Fruit fly (Drosophila melanogaster) whole organism: ENCODE data around the gene CG9547.

ENCODE experiments used
- CG8478 ChIP-seq: fragments of >200 bp; optimal IDR thresholded peaks from 2 replicates; lab custom pipeline; 2018; ENCODE audit warnings: inconsistent platforms
- Dll ChIP-seq: fragments of >200 bp; optimal IDR thresholded peaks from 2 replicates; lab custom pipeline; 2017
- EcR ChIP-seq, 2 experiments: fragments of >200 bp; optimal IDR thresholded peaks; 2 replicates each; lab custom pipeline; 2017; ENCODE audit warnings: missing biosample characterization in 2 of 2, missing genetic modification characterization in 2 of 2, missing genetic modification reagents in 2 of 2
- pan ChIP-seq: fragments of >200 bp; optimal IDR thresholded peaks from 2 replicates; lab custom pipeline; 2017
- psq ChIP-seq: fragments of >200 bp; optimal IDR thresholded peaks from 2 replicates; lab custom pipeline; 2017
- usp ChIP-seq: fragments of >200 bp; optimal IDR thresholded peaks from 2 replicates; lab custom pipeline; 2017; ENCODE audit warnings: missing biosample characterization, missing genetic modification characterization, mixed read lengths

Gene CG9547

DNA sequence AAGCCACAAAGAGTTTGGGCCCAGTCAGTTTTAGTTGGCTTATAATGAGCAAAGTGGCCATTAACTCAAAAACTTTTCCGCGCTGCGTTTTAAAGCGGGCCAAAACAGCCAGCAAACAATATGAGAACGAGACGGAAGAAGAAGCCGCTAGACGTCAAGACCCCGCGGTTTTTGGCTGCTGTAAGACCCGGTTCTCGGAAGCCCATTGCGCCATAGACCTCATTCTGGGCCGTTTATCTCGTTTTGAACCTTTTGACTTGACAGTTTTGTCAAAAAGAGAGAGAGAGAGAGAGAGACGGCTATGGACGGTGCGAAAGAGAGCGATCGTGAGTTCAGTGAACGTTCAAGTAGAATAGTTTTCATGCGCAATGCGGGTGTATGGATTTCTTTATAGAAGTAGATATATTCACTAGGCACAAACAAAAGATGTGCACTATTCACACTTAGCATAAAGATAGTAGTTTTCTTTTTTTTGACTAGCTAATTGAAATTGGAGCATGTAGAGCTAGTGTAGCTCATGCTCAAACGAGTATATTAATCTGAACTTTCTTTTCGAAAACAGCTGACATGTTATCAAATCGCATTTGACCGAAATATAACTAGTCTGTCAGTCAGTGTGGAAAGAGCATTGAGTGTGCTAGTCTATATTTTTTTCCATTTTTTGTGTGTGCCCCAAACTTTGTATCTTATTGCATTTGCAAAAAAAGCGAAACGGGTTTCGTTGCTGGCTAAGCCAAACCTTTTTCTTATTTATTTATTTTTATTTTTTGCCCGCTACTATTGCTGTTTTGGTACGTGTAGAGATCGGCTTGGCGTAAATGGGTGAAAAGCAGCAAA, 8.8 kb upstream of the CG9547 start:
- no peak for TF ChIP-seq usp (GFP tag; lab: Kevin White, UChicago)
- no peak for TF ChIP-seq Dll
- TF ChIP-seq CG8478 (lab: Kevin White, UChicago) = no peak
- TF ChIP-seq pan = no peak

DNA sequence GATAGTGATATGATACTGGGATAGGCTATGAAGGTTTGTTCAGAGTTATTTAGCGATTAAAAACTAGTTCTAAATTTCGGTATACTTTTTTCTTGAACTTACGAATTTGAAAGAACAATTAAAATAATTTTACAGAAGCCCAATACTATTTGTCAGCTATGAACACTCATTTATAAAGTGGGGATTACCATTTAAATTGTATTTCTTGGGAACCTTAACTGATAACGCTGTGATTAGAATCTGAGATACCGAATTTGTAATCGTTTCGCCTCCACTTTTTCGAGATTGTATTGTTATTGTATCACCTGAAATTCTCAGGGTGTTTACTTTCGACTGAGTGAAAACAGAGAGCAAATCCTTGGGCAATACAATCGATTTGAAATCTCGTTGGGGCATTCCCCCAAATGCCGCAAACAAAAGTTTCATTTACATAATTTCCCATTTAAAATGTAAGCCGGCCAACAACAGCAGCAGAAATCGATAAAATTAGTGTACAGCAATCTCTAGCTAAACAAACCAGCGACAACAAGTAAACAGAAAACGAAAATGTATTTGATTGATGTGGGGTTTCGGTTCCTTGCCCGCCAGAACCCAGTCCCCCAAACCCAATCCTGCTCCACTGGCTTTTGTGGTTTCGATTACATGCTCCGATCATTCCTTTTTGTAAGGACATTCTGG, 6.5 kb upstream of the CG9547 start:
- TF ChIP-seq EcR (GFP tag; optimal IDR thresholded peaks at IDR 0.05; lab: Kevin White, UChicago) (no peak), usp (GFP tag; lab: Kevin White, UChicago) (no peak), psq (lab: Kevin White, UChicago) (no peak), pan (no peak), Dll (no peak), CG8478 (lab: Kevin White, UChicago) (no peak)

DNA sequence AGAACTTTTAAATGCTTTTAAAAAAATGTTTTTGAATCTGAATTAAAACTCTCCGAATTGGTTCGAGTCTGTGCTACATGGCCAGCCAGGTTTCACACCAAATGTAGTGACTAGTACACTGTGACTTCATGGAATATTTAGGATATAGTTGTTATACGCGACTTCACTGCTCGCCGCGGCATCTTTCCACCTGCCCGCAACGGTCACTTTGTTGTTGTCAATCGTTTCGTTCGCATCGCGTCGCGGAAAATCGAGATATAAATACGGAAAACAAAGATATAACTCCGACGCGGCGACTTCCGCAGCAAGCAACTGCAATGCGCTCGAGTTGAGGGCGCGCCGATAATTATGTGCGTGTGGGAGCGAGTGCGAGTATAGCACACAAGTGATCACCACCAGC, 4.1 kb upstream of the CG9547 start, which contains the start of gene CG31637:
CG31637 (plus strand) TSS at position 200 of the 400 bp plus-strand sequence.
- no peak for TF ChIP-seq EcR (GFP tag; optimal IDR thresholded peaks at IDR 0.05; lab: Kevin White, UChicago)
- TF ChIP-seq Dll = no peak
- TF ChIP-seq pan = no peak
- no peak for TF ChIP-seq psq (lab: Kevin White, UChicago)
- no peak for TF ChIP-seq CG8478 (lab: Kevin White, UChicago)
- no peak for TF ChIP-seq usp (GFP tag; lab: Kevin White, UChicago)

DNA sequence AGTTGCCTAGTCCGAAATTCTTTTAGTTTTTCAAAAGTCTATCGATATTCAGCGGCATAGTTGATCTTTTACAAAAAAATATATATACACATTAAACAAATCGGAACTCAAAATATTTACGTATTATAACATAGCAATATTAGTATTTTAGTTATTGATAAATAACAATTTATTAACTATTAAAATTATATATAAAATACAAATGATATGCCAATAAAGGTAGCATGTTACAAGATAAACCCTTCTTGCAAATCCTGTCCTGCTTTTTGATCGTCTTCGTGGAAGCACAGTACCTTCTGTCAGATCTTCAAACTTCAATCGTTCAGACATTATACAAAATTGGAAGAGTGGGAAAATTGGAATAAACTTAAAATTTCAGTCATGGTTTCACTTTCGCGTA, 2.4 kb upstream of the CG9547 start, which contains the start of gene CG9550:
CG9550 (plus strand) TSS at position 301 of the 400 bp plus-strand sequence.
- no peak for TF ChIP-seq psq (lab: Kevin White, UChicago)
- TF ChIP-seq Dll = no peak
- no peak for TF ChIP-seq EcR (GFP tag; optimal IDR thresholded peaks at IDR 0.05; lab: Kevin White, UChicago)
- no peak for TF ChIP-seq CG8478 (lab: Kevin White, UChicago)
- no peak for TF ChIP-seq pan
- TF ChIP-seq usp (GFP tag; lab: Kevin White, UChicago) = no peak

DNA sequence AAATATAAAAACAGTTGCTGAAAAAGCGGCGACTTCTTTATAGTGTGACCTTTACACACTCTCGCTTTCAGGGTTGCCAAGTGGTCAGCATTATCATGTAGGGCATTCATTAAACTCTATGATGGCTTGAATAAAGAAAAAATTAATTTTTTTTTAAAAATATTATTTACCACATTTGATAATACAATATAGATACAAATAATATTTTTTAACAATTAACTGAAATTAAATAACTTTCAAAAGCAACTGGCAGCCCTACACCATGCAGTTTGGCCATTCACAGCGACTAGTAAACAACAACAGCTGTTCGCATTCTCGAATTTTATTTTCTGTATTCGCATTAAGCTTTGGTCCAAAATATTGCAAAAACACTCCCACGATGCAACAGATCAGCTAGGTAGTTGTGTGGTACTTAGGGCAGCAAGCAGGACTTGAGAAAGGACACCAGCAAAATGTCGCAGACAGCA, 3.5 kb downstream of the CG9547 start, which contains the start of the genes Phf5a and CG31638:
Phf5a (minus strand) TSS at position 61 of the 467 bp plus-strand sequence.
CG31638 (plus strand) TSS at position 279 of the 467 bp plus-strand sequence.
- TF ChIP-seq psq (lab: Kevin White, UChicago) = no peak
- TF ChIP-seq usp (GFP tag; lab: Kevin White, UChicago) = no peak
- TF ChIP-seq CG8478 (lab: Kevin White, UChicago) = no peak
- TF ChIP-seq pan = no peak
- no peak for TF ChIP-seq Dll
- no peak for TF ChIP-seq EcR (GFP tag; optimal IDR thresholded peaks at IDR 0.05; lab: Kevin White, UChicago)

dm6 chr2L:6488676-6489140, 5.6 kb downstream of the CG9547 start, which contains the start of the genes KFase and epsilonCOP:
KFase (minus strand) TSS chr2L:6488756.
epsilonCOP (plus strand) TSS chr2L:6489090.
- TF ChIP-seq pan (no peak), Dll (no peak), psq (lab: Kevin White, UChicago) (no peak), usp (GFP tag; lab: Kevin White, UChicago) (no peak), CG8478 (lab: Kevin White, UChicago) (no peak), EcR (GFP tag; optimal IDR thresholded peaks at IDR 0.05; lab: Kevin White, UChicago) (no peak)

DNA sequence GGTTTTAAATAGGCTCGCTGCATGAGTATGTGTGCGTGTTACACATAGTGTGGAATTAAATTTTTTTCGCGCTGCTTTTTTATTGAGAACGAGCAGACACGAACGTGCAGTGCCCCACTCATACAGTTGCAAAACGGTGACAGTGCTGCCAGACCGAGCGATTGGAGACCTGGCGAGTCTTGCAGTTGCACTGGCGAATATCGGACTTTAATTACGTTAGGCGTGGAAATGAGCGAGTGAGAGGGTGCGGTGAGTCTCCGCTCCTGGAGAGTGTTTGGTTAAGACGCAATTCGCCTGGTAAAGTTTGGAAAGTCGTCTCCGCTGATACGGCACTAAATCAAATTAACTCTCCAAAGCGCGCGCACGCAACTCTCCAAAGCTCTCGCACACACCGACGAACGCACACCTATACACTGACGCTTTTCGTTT, 13.0 kb downstream of the CG9547 start:
- TF ChIP-seq EcR (GFP tag; optimal IDR thresholded peaks at IDR 0.05; lab: Kevin White, UChicago) (no peak), usp (GFP tag; lab: Kevin White, UChicago) (no peak), psq (lab: Kevin White, UChicago) (no peak), pan (no peak), CG8478 (lab: Kevin White, UChicago) (no peak), Dll (no peak)

DNA sequence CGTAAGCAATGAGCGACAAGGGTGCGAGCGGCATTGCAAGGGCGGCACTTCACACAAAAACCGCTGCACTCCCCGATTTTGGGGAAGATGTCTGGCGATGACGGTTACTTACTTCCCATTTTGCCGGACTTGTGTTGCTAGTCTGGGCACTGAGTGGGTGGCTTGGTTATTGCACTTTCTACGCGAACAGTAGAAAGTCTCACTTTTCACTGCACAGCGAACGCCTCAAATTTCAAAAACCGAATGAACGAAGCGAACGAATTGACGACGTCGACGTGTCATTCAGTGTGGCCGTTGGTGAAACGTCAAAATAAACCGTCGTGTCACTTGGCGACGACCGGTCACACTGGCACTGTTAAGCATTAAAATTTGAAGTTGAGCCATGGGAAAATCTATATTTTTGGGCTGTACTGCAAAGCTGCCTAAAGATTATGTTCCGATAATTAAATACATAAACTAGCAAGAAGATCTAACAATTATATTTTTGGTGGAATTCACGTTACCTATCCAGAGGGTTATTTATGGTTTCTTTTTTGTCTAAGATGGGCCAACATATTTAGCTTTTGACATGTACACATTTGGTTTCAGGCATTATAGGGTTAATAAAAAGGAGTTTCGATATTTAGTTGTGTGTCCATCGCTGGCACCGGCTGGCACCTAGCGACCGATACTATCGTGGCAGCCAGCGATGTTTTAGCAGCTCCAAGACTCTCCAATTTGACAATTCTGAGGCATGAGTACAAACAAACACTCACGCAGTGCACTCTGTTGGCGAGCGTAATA, 13.9 kb downstream of the CG9547 start, which contains the start of the genes Sec61alpha and Daxx:
Sec61alpha (minus strand) TSS at position 364 of the 783 bp plus-strand sequence.
Daxx (plus strand) TSS at position 718 of the 783 bp plus-strand sequence.
- no peak for TF ChIP-seq pan
- no peak for TF ChIP-seq CG8478 (lab: Kevin White, UChicago)
- TF ChIP-seq psq (lab: Kevin White, UChicago) = no peak
- no peak for TF ChIP-seq EcR (GFP tag; optimal IDR thresholded peaks at IDR 0.05; lab: Kevin White, UChicago)
- TF ChIP-seq usp (GFP tag; lab: Kevin White, UChicago) = no peak
- TF ChIP-seq Dll = no peak

- TF ChIP-seq Dll = no peak
- no peak for TF ChIP-seq pan
- no peak for TF ChIP-seq CG8478 (lab: Kevin White, UChicago)
- no peak for TF ChIP-seq EcR (GFP tag; optimal IDR thresholded peaks at IDR 0.05; lab: Kevin White, UChicago)
- TF ChIP-seq psq (lab: Kevin White, UChicago) = no peak
- TF ChIP-seq usp (GFP tag; lab: Kevin White, UChicago) = no peak
Measured at dm6 chr2L:6479226-6479906, 15.0 kb downstream of the CG9547 start.

- TF ChIP-seq Dll = no peak
- TF ChIP-seq pan = no peak
- no peak for TF ChIP-seq usp (GFP tag; lab: Kevin White, UChicago)
- TF ChIP-seq psq (lab: Kevin White, UChicago) = no peak
- no peak for TF ChIP-seq CG8478 (lab: Kevin White, UChicago)
- no peak for TF ChIP-seq EcR (GFP tag; optimal IDR thresholded peaks at IDR 0.05; lab: Kevin White, UChicago)
Measured at dm6 chr2L:6476753-6477152, 17.6 kb downstream of the CG9547 start, which contains the start of gene CG9536. CG9536 (minus strand) TSS chr2L:6476975.
